Fruit fly (Drosophila melanogaster): ENCODE results near the gene eIF4H2.

DNA sequence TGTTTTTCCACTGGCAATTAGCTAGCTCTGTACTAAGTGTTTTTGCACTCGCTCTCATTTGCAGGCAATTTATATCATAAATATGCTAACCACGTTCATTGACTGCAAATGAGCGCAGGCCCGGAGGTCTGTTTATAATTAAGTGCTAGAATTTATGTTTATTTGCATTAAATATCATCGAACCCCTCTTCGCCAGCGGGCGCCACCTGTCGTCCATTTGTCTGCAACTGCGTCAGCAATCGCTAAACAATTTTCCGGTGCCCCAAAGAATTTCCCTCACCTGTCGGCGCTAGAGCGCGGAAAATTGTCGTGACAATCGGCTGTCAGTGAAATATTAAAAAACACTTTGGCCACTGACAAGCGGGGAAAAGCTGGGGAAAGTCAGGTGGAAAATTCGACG lies 44.8 kb downstream of the eIF4H2 start:
- no peak for TF ChIP-seq CG4496 (GFP tag; IDR thresholded peaks at IDR 0.05)
- TF ChIP-seq fd96Ca (GFP tag; IDR thresholded peaks at IDR 0.05) = no peak
- TF ChIP-seq CG32121 (GFP tag; IDR thresholded peaks at IDR 0.05) = no peak
- TF ChIP-seq CG12605 (GFP tag; IDR thresholded peaks at IDR 0.05) = no peak
- no peak for TF ChIP-seq D1 (tag; optimal IDR thresholded peaks at IDR 0.05)
- no peak for TF ChIP-seq CG17806 (tag; optimal IDR thresholded peaks at IDR 0.05)
- TF ChIP-seq EcR (GFP tag; optimal IDR thresholded peaks at IDR 0.05) = no peak
- TF ChIP-seq Snoo (tag; optimal IDR thresholded peaks at IDR 0.05) = no peak
- TF ChIP-seq CG15710 (tag; optimal IDR thresholded peaks at IDR 0.05) = no peak
- no peak for TF ChIP-seq CG14655 (GFP tag; optimal IDR thresholded peaks at IDR 0.05)
